Fruit fly (Drosophila melanogaster): ENCODE data around the gene Afti.

- no peak for TF ChIP-seq CG8478 (optimal IDR thresholded peaks at IDR 0.05)
- no peak for TF ChIP-seq CTCF (optimal IDR thresholded peaks at IDR 0.05)
Observed at dm6 chr3R:14370199-14370933, 43.9 kb upstream of the Afti start.

Measured in S2 (cell line).